Worm (Caenorhabditis elegans) whole organism, L3 larva: Measurements from ENCODE around the gene Y67D8A.2.

Experiments used
- elt-2 ChIP-seq: sonication (generic microtip); optimal IDR thresholded peaks from 2 replicates; lab custom pipeline; 2016; ENCODE audit warnings: missing genetic modification reagents, mild to moderate bottlenecking, missing genetic modification characterization, missing compliant biosample characterization
- nhr-237 ChIP-seq: fragments of 150-350 bp; optimal IDR thresholded peaks from 2 replicates; lab custom pipeline; 2014; ENCODE audit warnings: missing biosample characterization, missing genetic modification characterization
- nhr-25 ChIP-seq: sonication (generic microtip); optimal IDR thresholded peaks from 2 replicates; lab custom pipeline; 2017; ENCODE audit warnings: missing biosample characterization, missing genetic modification characterization
- nhr-28 ChIP-seq: fragments of 150-350 bp; optimal IDR thresholded peaks from 2 replicates; lab custom pipeline; 2014; ENCODE audit warnings: missing biosample characterization, missing genetic modification characterization
- skn-1 ChIP-seq: fragments of 150-350 bp; optimal IDR thresholded peaks from 2 replicates; lab custom pipeline; 2014; ENCODE audit warnings: missing biosample characterization, missing genetic modification characterization
- ztf-4 ChIP-seq: fragments of 150-350 bp; optimal IDR thresholded peaks from 2 replicates; lab custom pipeline; 2014; ENCODE audit warnings: missing biosample characterization, missing genetic modification characterization

DNA sequence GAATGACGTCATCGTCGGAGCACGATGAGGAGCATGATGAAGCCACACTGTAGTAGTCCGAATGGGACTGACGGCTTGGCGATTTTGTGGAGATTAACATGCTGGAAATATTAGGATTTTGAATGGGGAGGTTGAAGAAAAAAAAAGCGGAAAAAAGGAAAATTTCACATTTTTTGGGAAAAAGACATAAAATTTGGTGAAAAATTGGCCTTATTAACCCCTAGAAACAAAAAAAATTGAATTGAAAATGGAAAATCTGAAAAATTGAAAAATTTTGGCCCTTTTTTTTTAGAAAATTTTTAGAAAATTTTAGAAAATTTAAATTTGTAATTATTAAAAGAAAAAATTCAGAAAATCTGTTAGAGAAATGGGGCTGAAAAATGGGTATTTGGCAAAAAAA is 51.1 kb downstream of the Y67D8A.2 start, which contains the start of gene T26C12.3:
- TF ChIP-seq nhr-28 (tag; lab: Kevin White, UChicago), result no peak
- TF ChIP-seq ztf-4 (tag; lab: Kevin White, UChicago), result no peak
- TF ChIP-seq nhr-25 (tag; lab: Kevin White, UChicago), result no peak
- no peak for TF ChIP-seq nhr-237 (tag; lab: Kevin White, UChicago)
- TF ChIP-seq skn-1 (tag; lab: Kevin White, UChicago), result no peak
- no peak for TF ChIP-seq elt-2 (tag; lab: Kevin White, UChicago)
